Fruit fly (Drosophila melanogaster): ENCODE measurements around the gene qin.

DNA sequence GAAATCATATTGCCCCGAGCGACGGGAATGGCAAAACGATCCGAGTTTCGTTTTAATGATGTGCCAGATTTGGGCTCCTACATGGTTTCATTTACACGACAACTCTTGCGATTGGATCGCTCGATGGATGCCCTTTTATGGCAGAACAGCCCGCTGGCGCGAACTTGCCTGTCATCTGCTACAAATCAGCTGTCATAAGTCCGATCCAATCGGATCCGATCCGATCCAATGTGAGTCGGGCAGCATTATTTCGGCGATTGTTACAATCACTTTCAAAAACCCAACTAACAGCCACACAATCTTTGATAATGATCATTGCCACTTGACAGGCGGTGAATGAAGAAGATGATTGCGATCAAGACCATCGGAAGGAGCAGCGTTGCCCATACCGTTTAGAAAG lies 52.8 kb downstream of the qin start:
- no peak for TF ChIP-seq CG11723 (GFP tag; optimal IDR thresholded peaks at IDR 0.05)
- no peak for TF ChIP-seq bcd (GFP tag; optimal IDR thresholded peaks at IDR 0.05)
- TF ChIP-seq CG10274 (GFP tag; optimal IDR thresholded peaks at IDR 0.05): no peak
- no peak for TF ChIP-seq CG11560 (tag; IDR thresholded peaks at IDR 0.05)
- TF ChIP-seq tgo (GFP tag; IDR thresholded peaks at IDR 0.05): no peak
- no peak for TF ChIP-seq pan (optimal IDR thresholded peaks at IDR 0.05)
- TF ChIP-seq pan (GFP tag; optimal IDR thresholded peaks at IDR 0.05 in 1 of 2, IDR thresholded peaks at IDR 0.05 in 1 of 2): no peak

Data from whole organism, embryonic.